Fruit fly (Drosophila melanogaster) ovary, adult (tissue): ENCODE results near the gene CG42682.
"Not testable (repeated sequence)": the region's sequence is repeated elsewhere in the genome, so short reads cannot be mapped to it uniquely, and the experiment has no call there.

ENCODE experiments used
- CG17801 ChIP-seq: fragments of 200-800 bp; optimal IDR thresholded peaks from 2 replicates; lab custom pipeline; 2019; ENCODE audit warnings: missing biosample characterization, mild to moderate bottlenecking, missing genetic modification characterization, moderate library complexity; ENCODE audit not compliant: partially characterized antibody

Gene CG42682

DNA sequence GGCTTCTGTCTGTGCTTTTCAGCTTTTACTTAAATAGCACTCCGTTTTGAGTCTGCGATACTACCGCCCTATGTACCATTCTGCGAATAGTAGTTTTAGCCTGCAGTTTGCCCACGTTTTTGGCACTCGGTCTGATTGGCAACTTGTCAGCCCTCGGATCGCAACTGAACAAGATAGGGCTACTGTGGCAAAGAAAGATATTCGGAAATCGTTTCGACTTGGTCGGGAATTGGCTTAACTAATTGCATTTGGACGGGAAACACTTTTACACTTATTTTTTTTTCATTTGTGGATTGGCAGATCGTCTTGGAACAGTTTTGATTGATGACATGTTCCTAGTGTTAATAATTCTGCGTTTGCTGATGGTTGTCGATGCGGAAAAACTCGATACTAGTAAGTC is at the start of gene CG42682:
Gene CG42682, plus strand, starts transcription at position 301 of the 400 bp plus-strand sequence.
- no peak for TF ChIP-seq CG17801

DNA sequence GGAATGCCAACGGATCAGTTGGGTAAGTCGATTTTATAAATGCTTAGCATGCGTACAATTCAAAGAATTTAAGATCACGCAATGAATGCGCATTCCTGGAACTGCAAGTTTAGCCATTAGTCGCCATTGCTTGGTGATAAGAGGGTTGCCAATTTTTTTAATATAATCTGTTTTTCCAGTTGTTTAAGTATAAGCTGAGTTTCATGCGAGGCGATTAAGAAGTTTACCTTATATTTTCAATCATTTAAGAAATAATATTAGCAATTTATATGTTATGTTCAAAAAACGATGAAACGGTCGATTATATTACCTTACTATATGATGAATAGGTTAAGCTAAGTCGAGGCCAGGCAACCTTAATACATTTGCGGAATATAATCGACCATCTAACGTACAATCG is 45.6 kb upstream of the CG42682 start, which contains the start of gene CG18420:
Gene CG18420, minus strand, starts transcription at position 101 of the 400 bp plus-strand sequence.
- no peak for TF ChIP-seq CG17801

DNA sequence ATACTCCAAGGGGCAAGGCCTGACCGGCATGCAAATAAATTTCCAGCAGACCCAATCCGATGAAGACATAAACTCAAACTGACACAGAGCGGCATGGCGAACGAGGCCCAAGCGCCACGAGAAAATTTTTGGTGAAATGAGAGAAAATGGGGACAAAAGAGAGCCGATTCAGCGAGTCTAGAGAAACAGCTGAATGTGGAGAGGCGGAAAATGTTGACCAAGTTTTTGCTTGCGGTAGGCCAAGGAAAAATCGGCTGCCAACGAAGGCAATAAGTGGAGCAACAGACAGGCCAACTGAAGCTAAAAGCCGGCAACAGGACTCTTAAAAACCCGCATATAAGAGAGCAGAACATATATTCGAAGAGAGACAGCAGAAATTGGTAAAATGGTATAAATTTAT is 44.6 kb upstream of the CG42682 start:
- no peak for TF ChIP-seq CG17801

- no peak for TF ChIP-seq CG17801
Observed at dm6 chr2L:14802034-14802433, 40.1 kb upstream of the CG42682 start, which contains the start of gene CG33308. Gene CG33308, plus strand, starts transcription at chr2L:14802334.

DNA sequence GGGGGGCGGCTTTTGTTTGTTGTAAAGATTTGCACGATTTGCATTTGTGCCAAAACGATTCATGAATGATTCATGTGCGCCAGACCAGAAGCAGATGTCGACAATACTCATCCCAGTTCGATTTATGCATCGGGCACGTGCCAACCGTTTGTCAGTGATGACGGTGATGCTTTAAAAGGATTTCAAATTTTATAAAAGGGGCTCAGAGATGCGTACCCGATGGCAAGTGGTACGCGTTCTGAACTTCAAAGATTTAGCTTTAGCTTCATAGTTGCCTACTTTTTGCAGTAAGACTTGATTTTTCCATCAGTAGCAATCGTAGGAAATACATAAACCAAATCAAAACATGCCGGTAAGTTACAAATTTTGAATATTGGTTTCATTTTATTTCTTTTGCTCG is 31.7 kb upstream of the CG42682 start, which contains the start of gene CG33309:
Gene CG33309, plus strand, starts transcription at position 301 of the 400 bp plus-strand sequence.
- no peak for TF ChIP-seq CG17801

- TF ChIP-seq CG17801: no peak
Observed at dm6 chr2L:14851678-14852077, 9.5 kb downstream of the CG42682 start, which contains the start of gene CG15279. Gene CG15279, minus strand, starts transcription at chr2L:14851749.

- TF ChIP-seq CG17801: no peak
Observed at dm6 chr2L:14871922-14872321, 29.8 kb downstream of the CG42682 start, which contains the start of gene CG4480. Gene CG4480, minus strand, starts transcription at chr2L:14872022.

DNA sequence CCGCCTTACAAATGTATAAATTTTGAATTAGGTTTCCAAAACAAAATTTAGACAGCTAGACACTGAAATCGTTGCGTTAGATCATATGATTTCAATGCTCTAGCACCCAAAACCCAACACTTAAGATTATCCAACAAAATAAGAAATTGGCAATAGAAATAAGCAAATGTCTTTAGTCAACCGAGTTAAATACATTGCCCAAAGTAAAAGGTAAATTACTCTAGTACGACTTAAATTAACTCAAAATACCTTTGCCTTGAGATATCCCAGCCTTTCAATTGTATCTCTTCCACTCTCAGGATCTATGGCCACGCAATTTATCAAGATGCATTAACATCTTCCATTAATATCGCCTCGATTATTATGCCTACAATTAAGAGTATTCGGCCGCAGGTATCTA is 34.1 kb downstream of the CG42682 start, which contains the start of gene CG15278:
Gene CG15278, minus strand, starts transcription at position 101 of the 400 bp plus-strand sequence.
- TF ChIP-seq CG17801: no peak

DNA sequence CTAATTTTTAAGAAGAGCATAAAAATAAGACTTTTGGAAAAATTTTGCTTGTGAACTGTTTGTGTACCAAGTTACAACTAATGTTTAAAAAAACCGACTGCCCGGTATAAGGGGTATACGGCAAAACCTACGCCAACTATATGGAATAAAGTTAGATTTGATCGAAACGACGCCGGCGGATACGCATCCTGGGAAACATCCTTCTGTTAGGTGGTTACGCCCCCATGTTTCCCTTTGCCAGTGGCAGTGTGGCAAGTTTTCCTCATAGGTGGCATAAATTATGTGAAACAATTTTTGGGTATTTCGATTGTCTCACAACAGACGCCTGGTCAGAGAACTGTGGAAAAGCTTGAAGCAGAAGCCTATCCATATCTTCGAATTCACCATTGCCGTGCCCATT is 39.4 kb downstream of the CG42682 start, which contains the start of gene ProtA:
Gene ProtA, minus strand, starts transcription at position 101 of the 400 bp plus-strand sequence.
- TF ChIP-seq CG17801: not testable (repeated sequence)

DNA sequence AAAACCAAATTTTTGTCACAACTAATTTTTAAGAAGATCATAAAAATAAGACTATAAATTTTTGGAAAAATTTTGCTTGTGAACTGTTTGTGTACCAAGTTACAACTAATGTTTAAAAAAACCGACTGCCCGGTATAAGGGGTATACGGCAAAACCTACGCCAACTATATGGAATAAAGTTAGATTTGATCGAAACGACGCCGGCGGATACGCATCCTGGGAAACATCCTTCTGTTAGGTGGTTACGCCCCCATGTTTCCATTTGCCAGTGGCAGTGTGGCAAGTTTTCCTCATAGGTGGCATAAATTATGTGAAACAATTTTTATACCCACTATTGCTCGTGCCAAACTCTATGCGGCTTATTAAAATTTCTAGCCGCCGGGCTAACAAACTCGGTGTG is 41.5 kb downstream of the CG42682 start, which contains the start of gene ProtB:
Gene ProtB, minus strand, starts transcription at position 101 of the 400 bp plus-strand sequence.
- not testable (repeated sequence) for TF ChIP-seq CG17801

DNA sequence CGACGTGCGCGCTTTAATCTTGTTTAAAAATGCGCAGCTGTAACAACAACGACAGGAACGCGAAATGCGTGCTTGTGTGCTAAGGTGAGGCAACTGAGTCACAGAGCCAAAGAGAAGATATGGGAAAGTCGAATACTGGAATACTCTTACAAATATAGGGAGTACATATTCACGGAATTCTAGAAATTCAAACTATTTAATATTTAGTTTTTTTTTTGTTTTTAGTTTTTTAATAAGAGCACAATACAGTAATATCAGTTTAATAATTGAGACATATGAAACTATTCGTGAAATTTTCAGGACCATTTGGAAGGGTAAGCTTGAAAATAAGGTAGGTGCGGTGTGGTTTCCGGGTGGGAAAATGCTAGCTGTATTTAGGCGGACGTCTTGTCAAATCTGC is 45.4 kb downstream of the CG42682 start:
- no peak for TF ChIP-seq CG17801
